Worm (Caenorhabditis elegans) whole organism, L2 larva: ENCODE results near the gene daf-7.

Source experiments
- C34F6.9 ChIP-seq: fragments of 150-350 bp; optimal IDR thresholded peaks from 2 replicates; lab custom pipeline; 2014; ENCODE audit warnings: missing biosample characterization, missing genetic modification characterization
- R02D3.7 ChIP-seq: fragments of 150-350 bp; optimal IDR thresholded peaks from 2 replicates; lab custom pipeline; 2014; ENCODE audit warnings: missing biosample characterization, missing genetic modification characterization
- ZK546.5 ChIP-seq: sonication (generic microtip); optimal IDR thresholded peaks from 2 replicates; lab custom pipeline; 2017; ENCODE audit warnings: missing biosample characterization, missing genetic modification characterization
- aly-2 ChIP-seq: fragments of 150-350 bp; optimal IDR thresholded peaks from 2 replicates; lab custom pipeline; 2014; ENCODE audit warnings: missing biosample characterization, missing genetic modification characterization
- ama-1 ChIP-seq: fragments of 150-350 bp; optimal IDR thresholded peaks from 2 replicates; lab custom pipeline; 2018; ENCODE audit warnings: inconsistent platforms
- ceh-16 ChIP-seq: fragments of 150-350 bp; optimal IDR thresholded peaks from 2 replicates; lab custom pipeline; 2014; ENCODE audit warnings: missing biosample characterization, missing genetic modification characterization
- elt-3 ChIP-seq: sonication (generic microtip); optimal IDR thresholded peaks from 2 replicates; lab custom pipeline; 2017; ENCODE audit warnings: missing biosample characterization, missing genetic modification characterization
- mbf-1 ChIP-seq: sonication (generic microtip); optimal IDR thresholded peaks from 2 replicates; lab custom pipeline; 2017; ENCODE audit warnings: missing biosample characterization, missing genetic modification characterization
- nhr-10 ChIP-seq: sonication (generic microtip); optimal IDR thresholded peaks from 2 replicates; lab custom pipeline; 2017; ENCODE audit warnings: missing biosample characterization, missing genetic modification characterization
- nhr-11 ChIP-seq: fragments of 150-350 bp; optimal IDR thresholded peaks from 2 replicates; lab custom pipeline; 2014; ENCODE audit warnings: missing biosample characterization, missing genetic modification characterization
- snpc-4 ChIP-seq: fragments of 150-350 bp; optimal IDR thresholded peaks from 2 replicates; lab custom pipeline; 2014; ENCODE audit warnings: missing biosample characterization, missing genetic modification characterization
- unc-39 ChIP-seq: fragments of 150-350 bp; optimal IDR thresholded peaks from 2 replicates; lab custom pipeline; 2014; ENCODE audit warnings: missing biosample characterization, missing genetic modification characterization
- zag-1 ChIP-seq: fragments of 150-350 bp; optimal IDR thresholded peaks from 2 replicates; lab custom pipeline; 2014; ENCODE audit warnings: missing biosample characterization, missing genetic modification characterization
- ztf-11 ChIP-seq: sonication (generic microtip); optimal IDR thresholded peaks from 2 replicates; lab custom pipeline; 2017; ENCODE audit warnings: missing biosample characterization, missing genetic modification characterization

DNA sequence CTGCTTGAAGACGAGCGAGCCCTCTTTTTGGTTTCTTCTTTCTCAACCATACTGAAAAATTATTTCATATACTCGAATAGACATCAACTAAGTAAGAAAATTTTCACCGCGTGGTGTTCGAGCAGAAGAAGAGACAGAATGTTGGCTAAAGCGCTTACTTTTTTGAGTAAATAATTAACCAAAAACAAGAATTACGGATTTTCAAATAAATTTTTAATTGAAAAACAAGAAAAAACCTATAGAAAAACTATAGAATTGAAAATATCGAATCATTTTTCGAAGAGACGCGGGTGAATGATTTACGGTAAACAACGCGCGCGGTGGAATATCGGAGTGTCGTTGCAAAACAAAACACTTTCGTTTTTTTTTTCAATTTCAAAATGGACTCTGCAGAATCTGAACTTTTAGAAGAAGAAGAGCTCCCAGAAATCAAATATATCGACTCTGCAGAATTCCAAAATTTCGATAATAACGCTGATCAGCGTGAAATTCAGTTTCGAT is 42.3 kb downstream of the daf-7 start, which contains the start of the genes rnp-5 and tag-51:
- TF ChIP-seq ama-1 (lab: Kevin White, UChicago): no peak
- no peak for TF ChIP-seq snpc-4 (tag; lab: Kevin White, UChicago)
- TF ChIP-seq nhr-10 (tag; lab: Kevin White, UChicago): no peak
- TF ChIP-seq aly-2 (tag; lab: Kevin White, UChicago): no peak
- no peak for TF ChIP-seq R02D3.7 (tag; lab: Kevin White, UChicago)
- no peak for TF ChIP-seq mbf-1 (tag; lab: Kevin White, UChicago)
- TF ChIP-seq unc-39: no peak
- TF ChIP-seq zag-1 (tag; lab: Kevin White, UChicago): no peak
- no peak for TF ChIP-seq elt-3
- TF ChIP-seq ZK546.5 (tag; lab: Kevin White, UChicago): no peak
- TF ChIP-seq ztf-11 (tag; lab: Kevin White, UChicago): no peak
- TF ChIP-seq C34F6.9: peak; percentile 30
- no peak for TF ChIP-seq nhr-11 (tag; lab: Kevin White, UChicago)
- no peak for TF ChIP-seq ceh-16 (tag; lab: Kevin White, UChicago)
